Fruit fly (Drosophila melanogaster) whole organism, adult: Measurements from ENCODE around the gene CG32811.

ENCODE experiments used
- CG11617 ChIP-seq: fragments of 200-800 bp; sonication (Bioruptor generic); optimal IDR thresholded peaks from 2 replicates; lab custom pipeline; 2017; ENCODE audit warnings: mild to moderate bottlenecking, missing biosample characterization, missing genetic modification reagents, missing genetic modification characterization
- CG12768 ChIP-seq: fragments of 200-800 bp; sonication (Bioruptor generic); optimal IDR thresholded peaks from 2 replicates; lab custom pipeline; 2017; ENCODE audit warnings: missing biosample characterization, missing genetic modification characterization, mild to moderate bottlenecking, moderate library complexity, missing genetic modification reagents
- CG33017 ChIP-seq: fragments of 200-800 bp; sonication (Bioruptor generic); optimal IDR thresholded peaks from 2 replicates; lab custom pipeline; 2018; ENCODE audit warnings: missing biosample characterization, mild to moderate bottlenecking, missing genetic modification characterization, moderate library complexity
- CG5204 ChIP-seq: fragments of 200-800 bp; sonication (Bioruptor generic); optimal IDR thresholded peaks from 2 replicates; lab custom pipeline; 2016; ENCODE audit warnings: missing biosample characterization, missing genetic modification characterization
- CG7101 ChIP-seq: fragments of 200-800 bp; sonication (Bioruptor generic); optimal IDR thresholded peaks from 2 replicates; lab custom pipeline; 2018; ENCODE audit warnings: missing biosample characterization, mild to moderate bottlenecking, missing genetic modification characterization, moderate library complexity
- Crg-1 ChIP-seq: fragments of 200-800 bp; sonication (Bioruptor generic); optimal IDR thresholded peaks from 2 replicates; lab custom pipeline; 2016; ENCODE audit warnings: missing biosample characterization, missing genetic modification characterization
- cic ChIP-seq: fragments of 200-800 bp; sonication (Bioruptor generic); optimal IDR thresholded peaks from 2 replicates; lab custom pipeline; 2017; ENCODE audit warnings: missing biosample characterization, mild to moderate bottlenecking, missing genetic modification characterization, moderate library complexity
- toe ChIP-seq: fragments of 200-800 bp; sonication (Bioruptor generic); optimal IDR thresholded peaks from 2 replicates; lab custom pipeline; 2016; ENCODE audit warnings: missing biosample characterization, missing genetic modification characterization

DNA sequence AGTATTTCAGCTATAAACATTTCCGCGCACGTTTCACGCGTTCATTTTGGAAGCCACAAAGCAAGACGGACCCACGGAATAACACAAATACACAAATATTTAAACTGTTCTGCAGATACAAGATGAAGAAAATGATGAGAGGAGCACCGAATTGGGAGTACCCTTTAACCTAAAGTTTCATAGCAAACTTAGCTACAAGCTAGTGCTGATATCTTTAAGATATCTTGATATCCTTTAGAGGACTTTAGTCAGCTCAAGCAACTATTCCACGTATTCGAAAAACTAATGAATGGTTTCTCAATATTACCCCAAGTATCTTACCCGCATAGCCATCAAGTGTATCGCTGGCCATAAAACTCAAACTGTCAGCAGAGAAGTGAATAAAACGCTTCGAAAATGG, 42.1 kb downstream of the CG32811 start:
- TF ChIP-seq CG33017 (tag; lab: Kevin White, UChicago) (no peak), CG12768 (no peak), CG7101 (no peak), Crg-1 (no peak), CG11617 (GFP tag; lab: Kevin White, UChicago) (no peak), CG5204 (GFP tag; lab: Kevin White, UChicago) (no peak), cic (no peak), toe (GFP tag; lab: Kevin White, UChicago) (no peak)
